Fruit fly (Drosophila melanogaster) whole organism, prepupa: ENCODE results near the gene CG6865.
A peak's percentile ranks its signal among the peaks of the same experiment; 100 is the strongest.

Experiments
- CG10669 ChIP-seq: fragments of 200-800 bp; sonication (Bioruptor generic); optimal IDR thresholded peaks from 3 replicates; lab custom pipeline; 2018; ENCODE audit warnings: missing biosample characterization, mild to moderate bottlenecking, missing genetic modification characterization, moderate library complexity
- CG11762 ChIP-seq: fragments of 200-800 bp; sonication (Bioruptor generic); optimal IDR thresholded peaks from 3 replicates; lab custom pipeline; 2016; ENCODE audit warnings: missing biosample characterization, missing genetic modification characterization; ENCODE audit not compliant: insufficient read depth
- CG11902 ChIP-seq: fragments of 200-800 bp; sonication (Bioruptor generic); optimal IDR thresholded peaks from 3 replicates; lab custom pipeline; 2016; ENCODE audit warnings: missing biosample characterization, missing genetic modification characterization
- CG15336 ChIP-seq: fragments of 200-800 bp; sonication (Bioruptor generic); IDR thresholded peaks from 2 replicates; pipeline ENCODE4 v1.3.6; 2022; ENCODE audit warnings: missing biosample characterization, missing genetic modification characterization
- CG16779 ChIP-seq: fragments of 200-800 bp; sonication (Bioruptor generic); optimal IDR thresholded peaks from 3 replicates; lab custom pipeline; 2017; ENCODE audit warnings: missing biosample characterization, mild to moderate bottlenecking, missing genetic modification characterization
- CG3032 ChIP-seq: fragments of 200-800 bp; optimal IDR thresholded peaks from 2 replicates; lab custom pipeline; 2019; ENCODE audit warnings: missing biosample characterization, mild to moderate bottlenecking, missing genetic modification characterization, moderate library complexity
- CG32006 ChIP-seq: fragments of 200-800 bp; sonication (Bioruptor generic); optimal IDR thresholded peaks from 3 replicates; lab custom pipeline; 2017; ENCODE audit warnings: missing biosample characterization, mild to moderate bottlenecking, missing genetic modification characterization
- CG34406 ChIP-seq: fragments of 200-800 bp; sonication (Bioruptor generic); optimal IDR thresholded peaks from 3 replicates; lab custom pipeline; 2016; ENCODE audit warnings: missing biosample characterization, missing genetic modification characterization
- CG3919 ChIP-seq: fragments of 200-800 bp; sonication (Bioruptor generic); optimal IDR thresholded peaks from 3 replicates; lab custom pipeline; 2016; ENCODE audit warnings: missing biosample characterization, missing genetic modification characterization
- CG6163 ChIP-seq: fragments of 200-800 bp; sonication (Bioruptor generic); IDR thresholded peaks from 3 replicates; pipeline ENCODE4 v1.3.6; 2022; ENCODE audit warnings: missing biosample characterization, missing genetic modification characterization
- CG6276 ChIP-seq: fragments of 200-800 bp; sonication (Bioruptor generic); optimal IDR thresholded peaks from 2 replicates; lab custom pipeline; 2017; ENCODE audit warnings: missing biosample characterization, mild to moderate bottlenecking, missing genetic modification characterization
- CG6792 ChIP-seq: fragments of 200-800 bp; sonication (Bioruptor generic); optimal IDR thresholded peaks from 3 replicates; lab custom pipeline; 2016; ENCODE audit warnings: missing biosample characterization, missing genetic modification characterization
- CG6854 ChIP-seq: fragments of 200-800 bp; sonication (Bioruptor generic); optimal IDR thresholded peaks from 2 replicates; lab custom pipeline; 2017; ENCODE audit warnings: missing biosample characterization, mild to moderate bottlenecking, missing genetic modification characterization
- CG7368 ChIP-seq: fragments of 200-800 bp; sonication (Bioruptor generic); optimal IDR thresholded peaks from 3 replicates; lab custom pipeline; 2016; ENCODE audit warnings: missing biosample characterization, missing genetic modification characterization
- CG8119 ChIP-seq: fragments of 200-800 bp; sonication (Bioruptor generic); IDR thresholded peaks from 3 replicates; pipeline ENCODE4 v1.3.6; 2022; ENCODE audit warnings: missing biosample characterization, missing genetic modification characterization
- CG8319 ChIP-seq: fragments of 200-800 bp; sonication (Bioruptor generic); optimal IDR thresholded peaks from 3 replicates; lab custom pipeline; 2016; ENCODE audit warnings: missing biosample characterization, missing genetic modification characterization
- CG8632 ChIP-seq: fragments of 200-800 bp; sonication (Bioruptor generic); optimal IDR thresholded peaks from 3 replicates; lab custom pipeline; 2016; ENCODE audit warnings: missing biosample characterization, missing genetic modification characterization
- CG9139 ChIP-seq: fragments of 200-800 bp; sonication (Bioruptor generic); optimal IDR thresholded peaks from 3 replicates; lab custom pipeline; 2017; ENCODE audit warnings: missing biosample characterization, mild to moderate bottlenecking, missing genetic modification characterization
- Eip75B ChIP-seq: fragments of 200-800 bp; sonication (Bioruptor generic); optimal IDR thresholded peaks from 3 replicates; lab custom pipeline; 2016; ENCODE audit warnings: missing biosample characterization, missing genetic modification characterization
- Eip78C ChIP-seq: fragments of 200-800 bp; sonication (Bioruptor generic); peaks from one replicate; lab custom pipeline; 2016; ENCODE audit warnings: missing biosample characterization, missing genetic modification characterization
- Eip93F ChIP-seq: fragments of 200-800 bp; sonication (Bioruptor generic); optimal IDR thresholded peaks from 2 replicates; lab custom pipeline; 2016; ENCODE audit warnings: missing biosample characterization, mild to moderate bottlenecking, missing genetic modification characterization
- Ets21C ChIP-seq: fragments of 200-800 bp; sonication (Bioruptor generic); optimal IDR thresholded peaks from 3 replicates; lab custom pipeline; 2016; ENCODE audit warnings: missing biosample characterization, missing genetic modification characterization
- Ets96B ChIP-seq: fragments of 200-800 bp; optimal IDR thresholded peaks from 2 replicates; lab custom pipeline; 2019; ENCODE audit warnings: missing biosample characterization, mild to moderate bottlenecking, missing genetic modification characterization, moderate library complexity
- Gug ChIP-seq: fragments of 200-800 bp; sonication (Bioruptor generic); IDR thresholded peaks from 2 replicates; pipeline ENCODE4 v1.3.6; 2022; ENCODE audit warnings: missing biosample characterization, missing genetic modification characterization
- Hr38 ChIP-seq: sonication (Bioruptor generic); optimal IDR thresholded peaks from 2 replicates; lab custom pipeline; 2016; ENCODE audit warnings: missing biosample characterization, missing genetic modification characterization
- Hr39 ChIP-seq: fragments of 200-800 bp; sonication (Bioruptor generic); optimal IDR thresholded peaks from 2 replicates; lab custom pipeline; 2016; ENCODE audit warnings: missing biosample characterization, missing genetic modification characterization
- Hr4 ChIP-seq: fragments of 200-800 bp; sonication (Bioruptor generic); optimal IDR thresholded peaks from 3 replicates; lab custom pipeline; 2016; ENCODE audit warnings: missing biosample characterization, missing genetic modification characterization
- Lpt ChIP-seq: fragments of 200-800 bp; sonication (Bioruptor generic); optimal IDR thresholded peaks from 3 replicates; lab custom pipeline; 2016; ENCODE audit warnings: missing biosample characterization, missing genetic modification characterization
- OdsH ChIP-seq: fragments of 200-800 bp; sonication (Bioruptor generic); optimal IDR thresholded peaks from 3 replicates; lab custom pipeline; 2016; ENCODE audit warnings: missing biosample characterization, missing genetic modification characterization
- Smox ChIP-seq: fragments of 200-800 bp; sonication (Bioruptor generic); optimal IDR thresholded peaks from 3 replicates; lab custom pipeline; 2016; ENCODE audit warnings: missing biosample characterization, missing genetic modification characterization
- Sox102F ChIP-seq: fragments of 200-800 bp; sonication (Bioruptor generic); optimal IDR thresholded peaks from 2 replicates; lab custom pipeline; 2016; ENCODE audit warnings: missing biosample characterization, mild to moderate bottlenecking, missing genetic modification characterization
- Sox14 ChIP-seq: fragments of 200-800 bp; sonication (Bioruptor generic); optimal IDR thresholded peaks from 3 replicates; lab custom pipeline; 2016; ENCODE audit warnings: missing biosample characterization, missing genetic modification characterization
- Sox15 ChIP-seq: fragments of 200-800 bp; sonication (Bioruptor generic); optimal IDR thresholded peaks from 3 replicates; lab custom pipeline; 2016; ENCODE audit warnings: missing biosample characterization, missing genetic modification characterization
- acj6 ChIP-seq: fragments of 200-800 bp; sonication (Bioruptor generic); optimal IDR thresholded peaks from 3 replicates; lab custom pipeline; 2016; ENCODE audit warnings: missing biosample characterization, missing genetic modification characterization
- cyc ChIP-seq: fragments of 200-800 bp; sonication (Bioruptor generic); optimal IDR thresholded peaks from 3 replicates; lab custom pipeline; 2016; ENCODE audit warnings: missing biosample characterization, missing genetic modification characterization
- dac ChIP-seq: fragments of 200-800 bp; sonication (Bioruptor generic); optimal IDR thresholded peaks from 2 replicates; lab custom pipeline; 2017; ENCODE audit warnings: missing biosample characterization, mild to moderate bottlenecking, missing genetic modification characterization
- dsx ChIP-seq: fragments of 200-800 bp; optimal IDR thresholded peaks from 3 replicates; lab custom pipeline; 2019; ENCODE audit warnings: missing biosample characterization, mild to moderate bottlenecking, missing genetic modification characterization, moderate library complexity; ENCODE audit not compliant: poor library complexity, severe bottlenecking
- eg ChIP-seq: fragments of 200-800 bp; sonication (Bioruptor generic); IDR thresholded peaks from 3 replicates; pipeline ENCODE4 v1.3.6; 2022; ENCODE audit warnings: missing biosample characterization, missing genetic modification characterization
- esn ChIP-seq: fragments of 200-800 bp; sonication (Bioruptor generic); optimal IDR thresholded peaks from 2 replicates; lab custom pipeline; 2016; ENCODE audit warnings: missing biosample characterization, mild to moderate bottlenecking, missing genetic modification characterization, moderate library complexity
- fd85E ChIP-seq: fragments of 200-800 bp; sonication (Bioruptor generic); optimal IDR thresholded peaks from 3 replicates; lab custom pipeline; 2016; ENCODE audit warnings: missing biosample characterization, missing genetic modification characterization
- fkh ChIP-seq: fragments of 200-800 bp; sonication (Bioruptor generic); optimal IDR thresholded peaks from 3 replicates; lab custom pipeline; 2017; ENCODE audit warnings: missing biosample characterization, mild to moderate bottlenecking, missing genetic modification characterization, moderate library complexity
- lz ChIP-seq: fragments of 200-800 bp; sonication (Bioruptor generic); optimal IDR thresholded peaks from 3 replicates; lab custom pipeline; 2016; ENCODE audit warnings: missing biosample characterization, missing genetic modification characterization
- net ChIP-seq: fragments of 200-800 bp; sonication (Bioruptor generic); optimal IDR thresholded peaks from 3 replicates; lab custom pipeline; 2016; ENCODE audit warnings: missing biosample characterization, missing genetic modification characterization
- pdm3 ChIP-seq: fragments of 200-800 bp; sonication (Bioruptor generic); optimal IDR thresholded peaks from 3 replicates; lab custom pipeline; 2016; ENCODE audit warnings: missing biosample characterization, missing genetic modification characterization
- ss ChIP-seq, 2 experiments: fragments of 200-800 bp; sonication (Bioruptor generic); optimal IDR thresholded peaks; 2 replicates in 1 of 2; 3 replicates in 1 of 2; lab custom pipeline; 2017 to 2018; ENCODE audit warnings: mild to moderate bottlenecking in 2 of 2, missing biosample characterization in 2 of 2, missing genetic modification characterization in 2 of 2, moderate library complexity in 1 of 2
- svp ChIP-seq: fragments of 200-800 bp; sonication (Bioruptor generic); peaks from one replicate; lab custom pipeline; 2016; ENCODE audit warnings: missing biosample characterization, missing genetic modification characterization
- topi ChIP-seq: fragments of 200-800 bp; sonication (Bioruptor generic); optimal IDR thresholded peaks from 3 replicates; lab custom pipeline; 2016; ENCODE audit warnings: missing biosample characterization, missing genetic modification characterization
- vri ChIP-seq: fragments of 200-800 bp; sonication (Bioruptor generic); optimal IDR thresholded peaks from 3 replicates; lab custom pipeline; 2016; ENCODE audit warnings: missing biosample characterization, mild to moderate bottlenecking, missing genetic modification characterization

CG6865 gene

DNA sequence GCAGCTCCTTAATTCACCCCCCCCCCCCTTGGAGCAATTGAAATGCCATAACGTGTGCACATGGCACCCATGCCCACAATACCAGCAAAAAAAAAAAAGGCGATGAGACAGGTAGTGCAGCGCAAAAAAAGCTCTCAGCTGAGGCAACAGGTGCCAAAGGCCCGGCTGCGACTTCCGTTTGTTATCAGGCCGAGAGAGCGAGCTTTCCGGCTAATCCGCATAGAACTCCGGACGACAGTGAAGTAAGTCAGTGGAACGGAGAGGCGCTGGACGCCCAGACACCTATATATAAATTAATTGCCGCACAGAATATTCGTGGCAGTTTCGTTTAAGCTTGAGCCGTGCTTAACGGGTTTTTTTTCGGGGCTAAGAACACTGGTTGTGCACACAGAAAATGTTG lies at the start of gene CG6865:
Gene CG6865, plus strand, starts transcription at position 321 of the 400 bp plus-strand sequence.
- TF ChIP-seq CG8319 (no peak), vri (GFP tag; lab: Kevin White, UChicago) (peak; percentile 30), CG3919 (GFP tag; lab: Kevin White, UChicago) (no peak), CG8632 (GFP tag; lab: Kevin White, UChicago) (no peak), Lpt (GFP tag; lab: Kevin White, UChicago) (no peak), Sox15 (GFP tag; lab: Kevin White, UChicago) (no peak)

DNA sequence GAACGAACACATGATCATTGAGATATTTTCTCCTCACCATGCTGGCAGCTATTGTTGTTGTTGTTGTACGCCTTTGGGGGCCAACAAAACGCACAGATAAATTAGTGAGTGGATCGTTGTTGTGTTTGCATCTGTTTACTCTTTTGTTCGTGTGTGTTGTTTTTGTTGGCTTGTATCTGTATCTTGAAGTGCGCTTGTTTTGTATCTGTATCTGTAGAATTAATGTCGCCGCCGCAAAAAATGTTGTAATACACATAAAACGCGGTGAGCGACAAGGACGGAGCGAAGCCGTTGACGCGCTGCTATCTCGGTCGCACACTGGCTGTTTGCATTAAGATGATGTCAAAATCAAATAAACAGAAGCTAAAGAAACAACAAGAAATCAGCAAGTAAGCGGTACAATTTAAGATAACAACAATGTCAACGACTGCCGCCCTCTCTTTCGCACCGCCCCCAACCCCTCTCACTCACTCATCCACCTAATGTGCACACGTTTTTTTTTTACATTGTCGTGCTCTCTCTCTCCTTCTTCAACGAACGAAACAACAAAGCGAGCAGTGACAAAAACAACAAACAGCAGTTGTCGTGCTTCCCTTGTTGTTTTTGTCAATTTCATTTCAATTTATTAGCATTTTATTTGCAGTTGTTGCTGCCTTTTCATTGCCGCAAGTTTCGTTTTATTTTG lies 49.3 kb upstream of the CG6865 start:
- TF ChIP-seq CG8119 (peak; percentile 79), CG11902 (GFP tag; lab: Kevin White, UChicago) (no peak), Smox (no peak), CG34406 (peak; percentile 52), dsx (peak; percentile 88), Eip78C (GFP tag; lab: Kevin White, UChicago) (peak; percentile 92), net (GFP tag; lab: Kevin White, UChicago) (peak; percentile 83), eg (GFP tag; lab: Robert Waterston, UW) (peak; percentile 82; the same call in 2 of the 3 replicates), CG6276 (GFP tag; lab: Kevin White, UChicago) (peak; percentile 87), CG8319 (peak; percentile 33), CG3032 (tag; lab: Kevin White, UChicago) (peak; percentile 55), Gug (GFP tag; lab: Robert Waterston, UW) (peak; percentile 60), acj6 (peak; percentile 29), fkh (GFP tag; lab: Kevin White, UChicago) (peak; percentile 99), svp (peak; percentile 92), CG32006 (GFP tag; lab: Kevin White, UChicago) (peak; percentile 79), CG6792 (GFP tag; lab: Kevin White, UChicago) (peak; percentile 78), pdm3 (GFP tag; lab: Kevin White, UChicago) (no peak), Sox14 (peak; percentile 91), Hr39 (GFP tag; lab: Kevin White, UChicago) (no peak), Hr38 (no peak), CG8632 (GFP tag; lab: Kevin White, UChicago) (peak; percentile 73), Lpt (GFP tag; lab: Kevin White, UChicago) (peak; percentile 87), Eip93F (GFP tag; lab: Kevin White, UChicago) (peak; percentile 52), dac (peak; percentile 60), CG7368 (peak; percentile 70), CG6854 (GFP tag; lab: Kevin White, UChicago) (peak; percentile 69), Sox15 (GFP tag; lab: Kevin White, UChicago) (no peak), CG16779 (tag; lab: Kevin White, UChicago) (peak; percentile 82), Ets96B (tag; lab: Kevin White, UChicago) (peak; percentile 28), cyc (GFP tag; lab: Kevin White, UChicago) (no peak), Hr4 (GFP tag; lab: Kevin White, UChicago) (no peak), CG11762 (GFP tag; lab: Kevin White, UChicago) (peak; percentile 40), OdsH (GFP tag; lab: Kevin White, UChicago) (no peak), Ets21C (GFP tag; lab: Kevin White, UChicago) (no peak), fd85E (no peak), topi (peak; percentile 73), ss (GFP tag; optimal IDR thresholded peaks at IDR 0.05; lab: Kevin White, UChicago) (peak; percentile 74 to 87), lz (GFP tag; lab: Kevin White, UChicago) (peak; percentile 21), CG9139 (GFP tag; lab: Kevin White, UChicago) (peak; percentile 74), CG3919 (GFP tag; lab: Kevin White, UChicago) (no peak), Eip75B (GFP tag; lab: Kevin White, UChicago) (peak; percentile 71), CG15336 (GFP tag; lab: Robert Waterston, UW) (peak; percentile 75), esn (GFP tag; lab: Kevin White, UChicago) (peak; percentile 77), CG6163 (GFP tag; lab: Robert Waterston, UW) (peak; percentile 85; the same call in 2 of the 3 replicates), Sox102F (GFP tag; lab: Kevin White, UChicago) (peak; percentile 55), CG10669 (peak; percentile 57)
